Fruit fly (Drosophila melanogaster) whole organism, embryonic: Measurements from ENCODE around the gene lva.
A peak's percentile ranks its signal among the peaks of the same experiment; 100 is the strongest.

Experiments used
- Abd-B ChIP-seq: fragments of 200-800 bp; sonication (Bioruptor generic); optimal IDR thresholded peaks from 2 replicates; lab custom pipeline; 2018; ENCODE audit warnings: missing biosample characterization, mild to moderate bottlenecking, missing genetic modification characterization, moderate library complexity
- Asciz ChIP-seq: fragments of 200-800 bp; sonication (Bioruptor generic); optimal IDR thresholded peaks from 2 replicates; lab custom pipeline; 2017; ENCODE audit warnings: missing biosample characterization, mild to moderate bottlenecking, missing genetic modification characterization, missing genetic modification reagents
- Awh ChIP-seq: fragments of 200-800 bp; sonication (Bioruptor generic); IDR thresholded peaks from 2 replicates; pipeline ENCODE4, ENCODE4 v1.3.6; 2022; ENCODE audit warnings: missing biosample characterization, missing genetic modification characterization
- B-H2 ChIP-seq: fragments of 200-800 bp; sonication (Bioruptor generic); optimal IDR thresholded peaks from 2 replicates; lab custom pipeline; 2018; ENCODE audit warnings: missing biosample characterization, mild to moderate bottlenecking, missing genetic modification characterization
- Bgb ChIP-seq: fragments of 200-800 bp; sonication (Bioruptor generic); IDR thresholded peaks from 2 replicates; pipeline ENCODE4 v1.3.6; 2022; ENCODE audit warnings: missing biosample characterization, missing genetic modification characterization; ENCODE audit not compliant: partially characterized antibody
- CG10462 ChIP-seq: fragments of 200-800 bp; sonication (Bioruptor generic); optimal IDR thresholded peaks from 2 replicates; lab custom pipeline; 2016; ENCODE audit warnings: missing biosample characterization, missing genetic modification characterization
- CG10959 ChIP-seq: fragments of 200-800 bp; sonication (Bioruptor generic); IDR thresholded peaks from 2 replicates; pipeline ENCODE4 v1.3.6; 2022; ENCODE audit warnings: missing biosample characterization, missing genetic modification characterization
- CG11247 ChIP-seq: fragments of 200-800 bp; sonication (Bioruptor generic); IDR thresholded peaks from 2 replicates; pipeline ENCODE4 v1.3.6; 2022; ENCODE audit warnings: missing biosample characterization, missing genetic modification characterization
- CG11560 ChIP-seq: fragments of 200-800 bp; sonication (Bioruptor generic); IDR thresholded peaks from 3 replicates; pipeline ENCODE4 v1.3.6; 2022; ENCODE audit warnings: missing biosample characterization, missing genetic modification characterization
- CG12391 ChIP-seq: fragments of 200-800 bp; sonication (Bioruptor generic); optimal IDR thresholded peaks from 3 replicates; lab custom pipeline; 2018; ENCODE audit warnings: missing biosample characterization, mild to moderate bottlenecking, missing genetic modification characterization, moderate library complexity
- CG14014 ChIP-seq: fragments of 200-800 bp; sonication (Bioruptor generic); IDR thresholded peaks from 2 replicates; pipeline ENCODE4 v1.3.6; 2022; ENCODE audit warnings: missing biosample characterization, missing genetic modification characterization
- CG15073 ChIP-seq: fragments of 200-800 bp; sonication (Bioruptor generic); optimal IDR thresholded peaks from 2 replicates; lab custom pipeline; 2016; ENCODE audit warnings: missing biosample characterization, missing genetic modification characterization
- CG15514 ChIP-seq: fragments of 200-800 bp; sonication (Bioruptor generic); optimal IDR thresholded peaks from 3 replicates; lab custom pipeline; 2017; ENCODE audit warnings: missing biosample characterization, missing genetic modification characterization, mild to moderate bottlenecking, moderate library complexity, missing genetic modification reagents
- CG17912 ChIP-seq: fragments of 200-800 bp; sonication (Bioruptor generic); optimal IDR thresholded peaks from 2 replicates; lab custom pipeline; 2018; ENCODE audit warnings: missing biosample characterization, mild to moderate bottlenecking, missing genetic modification characterization
- CG34224 ChIP-seq: fragments of 200-800 bp; sonication (Bioruptor generic); IDR thresholded peaks from 3 replicates; pipeline ENCODE4 v1.3.6; 2022; ENCODE audit warnings: missing biosample characterization, missing genetic modification characterization; ENCODE audit not compliant: partially characterized antibody
- CG43689 ChIP-seq: fragments of 200-800 bp; sonication (Bioruptor generic); IDR thresholded peaks from 2 replicates; pipeline ENCODE4 v1.3.6; 2022; ENCODE audit warnings: missing biosample characterization, missing genetic modification characterization
- CG6272 ChIP-seq: fragments of 200-800 bp; sonication (Bioruptor generic); IDR thresholded peaks from 2 replicates; pipeline ENCODE4 v1.3.6; 2022; ENCODE audit warnings: missing biosample characterization, missing genetic modification characterization
- CG6813 ChIP-seq: fragments of 200-800 bp; sonication (Bioruptor generic); optimal IDR thresholded peaks from 2 replicates; lab custom pipeline; 2017; ENCODE audit warnings: missing biosample characterization, missing genetic modification characterization, mild to moderate bottlenecking, moderate library complexity, missing genetic modification reagents
- CG6854 ChIP-seq: fragments of 200-800 bp; sonication (Bioruptor generic); optimal IDR thresholded peaks from 3 replicates; lab custom pipeline; 2017; ENCODE audit warnings: missing biosample characterization, mild to moderate bottlenecking, missing genetic modification characterization
- CG8281 ChIP-seq: fragments of 200-800 bp; sonication (Bioruptor generic); optimal IDR thresholded peaks from 2 replicates; lab custom pipeline; 2018; ENCODE audit warnings: missing biosample characterization, mild to moderate bottlenecking, missing genetic modification characterization, moderate library complexity
- CG8359 ChIP-seq: fragments of 200-800 bp; sonication (Bioruptor generic); optimal IDR thresholded peaks from 2 replicates; lab custom pipeline; 2017; ENCODE audit warnings: missing biosample characterization, mild to moderate bottlenecking, missing genetic modification characterization, borderline replicate concordance
- Doc2 ChIP-seq: fragments of 200-800 bp; sonication (Bioruptor generic); IDR thresholded peaks from 2 replicates; pipeline ENCODE4 v1.3.6; 2022; ENCODE audit warnings: missing biosample characterization, missing genetic modification characterization
- Eip74EF ChIP-seq, 2 experiments: fragments of 200-800 bp in 1 of 2; fragments of >200 bp in 1 of 2; sonication (Bioruptor generic) in 1 of 2; optimal IDR thresholded peaks; 2 replicates each; lab custom pipeline; 2017 to 2019; ENCODE audit warnings: missing biosample characterization in 2 of 2, missing genetic modification characterization in 2 of 2, mild to moderate bottlenecking in 1 of 2, moderate library complexity in 1 of 2
- Hmr ChIP-seq: fragments of 200-800 bp; sonication (Bioruptor generic); optimal IDR thresholded peaks from 3 replicates; lab custom pipeline; 2017; ENCODE audit warnings: mild to moderate bottlenecking, missing biosample characterization, missing genetic modification reagents, missing genetic modification characterization
- MESR4 ChIP-seq: fragments of 200-800 bp; sonication (Bioruptor generic); optimal IDR thresholded peaks from 2 replicates; lab custom pipeline; 2018; ENCODE audit warnings: missing biosample characterization, mild to moderate bottlenecking, missing genetic modification characterization, moderate library complexity
- NfI ChIP-seq: fragments of 200-800 bp; sonication (Bioruptor generic); optimal IDR thresholded peaks from 3 replicates; lab custom pipeline; 2018; ENCODE audit warnings: missing biosample characterization, mild to moderate bottlenecking, missing genetic modification characterization, moderate library complexity
- Opbp ChIP-seq: fragments of 200-800 bp; sonication (Bioruptor generic); IDR thresholded peaks from 3 replicates; pipeline ENCODE4 v1.3.6; 2022; ENCODE audit warnings: missing biosample characterization, missing genetic modification characterization; ENCODE audit not compliant: partially characterized antibody
- Ptx1 ChIP-seq: fragments of 200-800 bp; sonication (Bioruptor generic); IDR thresholded peaks from 2 replicates; pipeline ENCODE4 v1.3.6; 2022; ENCODE audit warnings: missing biosample characterization, missing genetic modification characterization
- ara ChIP-seq: fragments of 200-800 bp; sonication (Bioruptor generic); IDR thresholded peaks from 2 replicates; pipeline ENCODE4 v1.3.6; 2022; ENCODE audit warnings: missing biosample characterization, missing genetic modification characterization
- chinmo ChIP-seq: fragments of 200-800 bp; sonication (Bioruptor generic); IDR thresholded peaks from 4 replicates; pipeline ENCODE4 v1.3.6; 2022; ENCODE audit warnings: missing biosample characterization, missing genetic modification characterization; ENCODE audit not compliant: partially characterized antibody
- corto ChIP-seq: fragments of 200-800 bp; sonication (Bioruptor generic); optimal IDR thresholded peaks from 2 replicates; lab custom pipeline; 2016; ENCODE audit warnings: missing biosample characterization, mild to moderate bottlenecking, missing genetic modification characterization, moderate library complexity
- crol ChIP-seq: fragments of 200-800 bp; sonication (Bioruptor generic); IDR thresholded peaks from 2 replicates; pipeline ENCODE4 v1.3.6; 2022; ENCODE audit warnings: missing biosample characterization, missing genetic modification characterization
- dysf ChIP-seq: fragments of 200-800 bp; sonication (Bioruptor generic); IDR thresholded peaks from 3 replicates; pipeline ENCODE4 v1.3.6; 2022; ENCODE audit warnings: missing biosample characterization, missing genetic modification characterization
- eyg ChIP-seq: fragments of 200-800 bp; sonication (Bioruptor generic); optimal IDR thresholded peaks from 3 replicates; lab custom pipeline; 2016; ENCODE audit warnings: missing biosample characterization, missing genetic modification characterization
- fd102C ChIP-seq: fragments of 200-800 bp; sonication (Bioruptor generic); optimal IDR thresholded peaks from 2 replicates; lab custom pipeline; 2018; ENCODE audit warnings: missing biosample characterization, mild to moderate bottlenecking, missing genetic modification characterization, moderate library complexity
- gem ChIP-seq: fragments of 200-800 bp; sonication (Bioruptor generic); optimal IDR thresholded peaks from 2 replicates; lab custom pipeline; 2019; ENCODE audit warnings: missing biosample characterization, mild to moderate bottlenecking, missing genetic modification characterization, moderate library complexity
- gt ChIP-seq: fragments of 200-800 bp; sonication (Bioruptor generic); IDR thresholded peaks from 2 replicates; pipeline ENCODE4 v1.3.6; 2022; ENCODE audit warnings: missing biosample characterization, missing genetic modification characterization
- kay ChIP-seq: fragments of 200-800 bp; sonication (Bioruptor generic); optimal IDR thresholded peaks from 2 replicates; lab custom pipeline; 2016; ENCODE audit warnings: missing biosample characterization, missing genetic modification characterization
- klu ChIP-seq: fragments of 200-800 bp; sonication (Bioruptor generic); IDR thresholded peaks from 2 replicates; pipeline ENCODE4 v1.3.6; 2022; ENCODE audit warnings: missing biosample characterization, missing genetic modification characterization
- nerfin-1 ChIP-seq: fragments of 200-800 bp; sonication (Bioruptor generic); optimal IDR thresholded peaks from 3 replicates; lab custom pipeline; 2019; ENCODE audit warnings: missing biosample characterization, mild to moderate bottlenecking, missing genetic modification characterization, moderate library complexity
- phol ChIP-seq: fragments of 200-800 bp; sonication (Bioruptor generic); optimal IDR thresholded peaks from 3 replicates; lab custom pipeline; 2018; ENCODE audit warnings: missing biosample characterization, mild to moderate bottlenecking, missing genetic modification characterization, moderate library complexity
- psq ChIP-seq: fragments of 200-800 bp; sonication (Bioruptor generic); optimal IDR thresholded peaks from 2 replicates; lab custom pipeline; 2017; ENCODE audit warnings: missing biosample characterization, missing genetic modification characterization
- row ChIP-seq: fragments of 200-800 bp; sonication (Bioruptor generic); IDR thresholded peaks from 3 replicates; pipeline ENCODE4 v1.3.6; 2022; ENCODE audit warnings: missing biosample characterization, missing genetic modification characterization
- salm ChIP-seq: fragments of 200-800 bp; sonication (Bioruptor generic); optimal IDR thresholded peaks from 2 replicates; lab custom pipeline; 2018; ENCODE audit warnings: missing biosample characterization, mild to moderate bottlenecking, missing genetic modification characterization
- sc ChIP-seq, 3 experiments: fragments of >200 bp in 2 of 3; fragments of 200-800 bp in 1 of 3; sonication (Bioruptor generic) in 1 of 3; optimal IDR thresholded peaks; 2 replicates in 2 of 3; 3 replicates in 1 of 3; lab custom pipeline; 2017; ENCODE audit warnings: mild to moderate bottlenecking in 1 of 3, missing biosample characterization in 1 of 3, missing genetic modification characterization in 1 of 3, missing genetic modification reagents in 1 of 3
- shn ChIP-seq: fragments of 200-800 bp; sonication (Bioruptor generic); optimal IDR thresholded peaks from 3 replicates; lab custom pipeline; 2016; ENCODE audit warnings: missing biosample characterization, missing genetic modification characterization
- vnd ChIP-seq: fragments of 200-800 bp; sonication (Bioruptor generic); IDR thresholded peaks from 3 replicates; pipeline ENCODE4 v1.3.6; 2022; ENCODE audit warnings: missing biosample characterization, missing genetic modification characterization; ENCODE audit not compliant: partially characterized antibody
- wor ChIP-seq: fragments of 200-800 bp; sonication (Bioruptor generic); IDR thresholded peaks from 2 replicates; pipeline ENCODE4 v1.3.6; 2022; ENCODE audit warnings: missing biosample characterization, missing genetic modification characterization

lva gene

dm6 chrX:3968346-3969044 is 3.4 kb upstream of the lva start, which contains the start of gene CG6428 (continued):
- TF ChIP-seq CG12391 (peak; percentile 61), CG6813 (GFP tag; lab: Kevin White, UChicago) (no peak), Doc2 (no peak), MESR4 (peak; percentile 19), sc (optimal IDR thresholded peaks at IDR 0.05; lab: Kevin White, UChicago) (no peak), sc (GFP tag; optimal IDR thresholded peaks at IDR 0.05; lab: Kevin White, UChicago) (no peak), CG15073 (GFP tag; lab: Kevin White, UChicago) (no peak), CG8359 (GFP tag; lab: Kevin White, UChicago) (no peak), dysf (GFP tag; lab: Robert Waterston, UW) (0 out of 3 replicates have a peak, but pooled peaks have one; percentile 19), NfI (GFP tag; lab: Kevin White, UChicago) (peak; percentile 48), CG34224 (GFP tag; lab: Robert Waterston, UW) (peak; percentile 67; the same call in 2 of the 3 replicates), nerfin-1 (tag; lab: Kevin White, UChicago) (peak; percentile 36), salm (tag; lab: Kevin White, UChicago) (no peak), Eip74EF (GFP tag; optimal IDR thresholded peaks at IDR 0.05; lab: Kevin White, UChicago) (no peak), row (GFP tag; lab: Robert Waterston, UW) (peak; percentile 54; the same call in 2 of the 3 replicates), Asciz (no peak), vnd (peak; percentile 65), CG8281 (tag; lab: Kevin White, UChicago) (no peak), CG11247 (GFP tag; lab: Robert Waterston, UW) (no peak; the same call in 1 of the 2 replicates), corto (GFP tag; lab: Kevin White, UChicago) (no peak), wor (no peak), CG43689 (GFP tag; lab: Robert Waterston, UW) (no peak), CG6272 (GFP tag; lab: Robert Waterston, UW) (no peak; the same call in 1 of the 2 replicates), Ptx1 (GFP tag; lab: Robert Waterston, UW) (peak; percentile 50), psq (no peak), gt (no peak), gem (tag; lab: Kevin White, UChicago) (no peak), Abd-B (GFP tag; lab: Kevin White, UChicago) (peak; percentile 8), crol (GFP tag; lab: Robert Waterston, UW) (no peak), ara (GFP tag; lab: Robert Waterston, UW) (no peak; the same call in 1 of the 2 replicates), CG6854 (GFP tag; lab: Kevin White, UChicago) (no peak), CG14014 (no peak), CG10462 (GFP tag; lab: Kevin White, UChicago) (peak; percentile 69), eyg (GFP tag; lab: Kevin White, UChicago) (no peak), CG10959 (GFP tag; lab: Robert Waterston, UW) (no peak), Opbp (GFP tag; lab: Robert Waterston, UW) (0 out of 3 replicates have a peak, but pooled peaks have one; percentile 57), CG15514 (GFP tag; lab: Kevin White, UChicago) (peak; percentile 74), CG11560 (0 out of 3 replicates have a peak, but pooled peaks have one; percentile 13), kay (GFP tag; lab: Kevin White, UChicago) (no peak), Awh (no peak), chinmo (GFP tag; lab: Robert Waterston, UW) (no peak), Bgb (GFP tag; lab: Robert Waterston, UW) (peak; percentile 60), klu (GFP tag; lab: Robert Waterston, UW) (no peak), shn (GFP tag; lab: Kevin White, UChicago) (no peak), fd102C (GFP tag; lab: Kevin White, UChicago) (no peak), CG17912 (no peak), phol (tag; lab: Kevin White, UChicago) (peak; percentile 46), B-H2 (GFP tag; lab: Kevin White, UChicago) (peak; percentile 6), Hmr (GFP tag; lab: Kevin White, UChicago) (no peak)
